Worm (Caenorhabditis elegans) whole organism, L3 larva: ENCODE data around the gene phf-33.

Experiments used
- ZK546.5 ChIP-seq: sonication (generic microtip); optimal IDR thresholded peaks from 2 replicates; lab custom pipeline; 2017; ENCODE audit warnings: missing biosample characterization, missing genetic modification characterization
- aly-2 ChIP-seq: fragments of 150-350 bp; optimal IDR thresholded peaks from 2 replicates; lab custom pipeline; 2014; ENCODE audit warnings: missing biosample characterization, missing genetic modification characterization
- ama-1 ChIP-seq: fragments of 150-350 bp; optimal IDR thresholded peaks from 2 replicates; lab custom pipeline; 2018
- ceh-9 ChIP-seq: sonication (generic microtip); optimal IDR thresholded peaks from 2 replicates; lab custom pipeline; 2018; ENCODE audit warnings: missing biosample characterization, missing genetic modification characterization
- nhr-23 ChIP-seq: fragments of 150-350 bp; optimal IDR thresholded peaks from 2 replicates; lab custom pipeline; 2014; ENCODE audit warnings: missing biosample characterization, missing genetic modification reagents, missing genetic modification characterization
- nhr-237 ChIP-seq: fragments of 150-350 bp; optimal IDR thresholded peaks from 2 replicates; lab custom pipeline; 2014; ENCODE audit warnings: missing biosample characterization, missing genetic modification characterization
- nhr-76 ChIP-seq: fragments of 150-350 bp; sonication (generic microtip); optimal IDR thresholded peaks from 5 replicates; lab custom pipeline; 2014; ENCODE audit warnings: missing biosample characterization, missing genetic modification characterization
- pha-4 ChIP-seq: fragments of 150-350 bp; optimal IDR thresholded peaks from 2 replicates; lab custom pipeline; 2014; ENCODE audit warnings: missing biosample characterization, missing genetic modification reagents, missing genetic modification characterization
- sea-2 ChIP-seq: fragments of 150-350 bp; sonication (generic microtip); optimal IDR thresholded peaks from 4 replicates; lab custom pipeline; 2014; ENCODE audit warnings: missing biosample characterization, missing genetic modification reagents, missing genetic modification characterization
- snpc-4 ChIP-seq: fragments of 150-350 bp; optimal IDR thresholded peaks from 2 replicates; lab custom pipeline; 2014; ENCODE audit warnings: missing biosample characterization, missing genetic modification characterization
- ztf-4 ChIP-seq: fragments of 150-350 bp; optimal IDR thresholded peaks from 2 replicates; lab custom pipeline; 2014; ENCODE audit warnings: missing biosample characterization, missing genetic modification characterization

DNA sequence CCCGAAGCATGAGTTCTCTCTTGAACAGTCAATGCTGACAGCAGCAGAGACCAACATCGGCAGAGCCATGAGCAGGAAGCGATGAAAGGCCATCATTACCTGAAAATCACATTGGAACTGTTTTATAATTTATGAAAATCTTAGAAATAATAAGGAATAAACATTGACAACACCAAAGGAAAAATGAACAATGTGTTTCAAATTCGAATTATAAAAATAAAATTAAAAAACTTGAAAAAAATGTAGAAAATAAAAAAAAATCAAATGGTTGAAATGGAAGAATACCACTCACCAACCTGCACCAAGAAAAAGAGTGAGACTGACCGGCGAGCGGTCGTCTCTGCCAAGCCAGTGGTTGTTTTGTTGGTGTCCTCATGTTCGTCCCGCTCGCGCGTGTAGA is 11.8 kb upstream of the phf-33 start, which contains the start of gene R04D3.3:
- no peak for TF ChIP-seq ceh-9
- TF ChIP-seq nhr-76 (tag; lab: Kevin White, UChicago), result no peak
- TF ChIP-seq nhr-23, result no peak
- no peak for TF ChIP-seq ZK546.5 (tag; lab: Kevin White, UChicago)
- no peak for TF ChIP-seq ztf-4
- TF ChIP-seq sea-2, result no peak
- TF ChIP-seq nhr-237, result no peak
- TF ChIP-seq aly-2, result no peak
- no peak for TF ChIP-seq ama-1 (lab: Kevin White, UChicago)
- TF ChIP-seq pha-4 (tag; lab: Kevin White, UChicago), result no peak
- TF ChIP-seq snpc-4 (tag; lab: Kevin White, UChicago), result no peak
